Worm (Caenorhabditis elegans): Measurements from ENCODE around the gene acs-11.

The acs-11 gene

ce11 chrII:4769096-4769495 lies 27.2 kb downstream of the acs-11 start:
- no peak for TF ChIP-seq ceh-43 (GFP tag; optimal IDR thresholded peaks at IDR 0.05)
- no peak for TF ChIP-seq nhr-2 (tag; optimal IDR thresholded peaks at IDR 0.05)
- TF ChIP-seq ham-2 (GFP tag; optimal IDR thresholded peaks at IDR 0.05): no peak
- no peak for TF ChIP-seq sem-2 (GFP tag; optimal IDR thresholded peaks at IDR 0.05)
- no peak for TF ChIP-seq mep-1 (tag; optimal IDR thresholded peaks at IDR 0.05)
- no peak for TF ChIP-seq ces-1 (GFP tag; optimal IDR thresholded peaks at IDR 0.05)
- no peak for TF ChIP-seq blmp-1 (tag; optimal IDR thresholded peaks at IDR 0.05)
- no peak for TF ChIP-seq lsy-2 (tag; optimal IDR thresholded peaks at IDR 0.05)
- TF ChIP-seq mab-5 (tag; optimal IDR thresholded peaks at IDR 0.05): no peak
- no peak for TF ChIP-seq hlh-1 (tag; optimal IDR thresholded peaks at IDR 0.05)

ce11 chrII:4769886-4770285 lies 27.9 kb downstream of the acs-11 start:
- TF ChIP-seq ces-1 (GFP tag; optimal IDR thresholded peaks at IDR 0.05): no peak
- TF ChIP-seq flh-1 (GFP tag; optimal IDR thresholded peaks at IDR 0.05): no peak
- TF ChIP-seq mab-5 (tag; optimal IDR thresholded peaks at IDR 0.05): no peak
- TF ChIP-seq ham-2 (GFP tag; optimal IDR thresholded peaks at IDR 0.05): no peak

ce11 chrII:4771282-4771681 lies 29.3 kb downstream of the acs-11 start, which contains the start of gene F26G1.5:
F26G1.5 (minus strand) TSS chrII:4771382.
- no peak for TF ChIP-seq mep-1 (tag; optimal IDR thresholded peaks at IDR 0.05)
- no peak for TF ChIP-seq nhr-76 (tag; optimal IDR thresholded peaks at IDR 0.05)
- no peak for TF ChIP-seq unc-39 (tag; optimal IDR thresholded peaks at IDR 0.05)
- TF ChIP-seq lin-13 (tag; optimal IDR thresholded peaks at IDR 0.05): no peak
- no peak for TF ChIP-seq sptf-1 (tag; optimal IDR thresholded peaks at IDR 0.05)
- no peak for TF ChIP-seq tbx-8 (GFP tag; optimal IDR thresholded peaks at IDR 0.05)
- TF ChIP-seq lsy-2 (tag; optimal IDR thresholded peaks at IDR 0.05): no peak
- TF ChIP-seq cnd-1 (tag; optimal IDR thresholded peaks at IDR 0.05): no peak
- TF ChIP-seq elt-3 (tag; optimal IDR thresholded peaks at IDR 0.05): no peak

ce11 chrII:4772441-4772840 lies 30.5 kb downstream of the acs-11 start:
- TF ChIP-seq lsy-2 (tag; optimal IDR thresholded peaks at IDR 0.05): no peak
- no peak for TF ChIP-seq ces-1 (GFP tag; optimal IDR thresholded peaks at IDR 0.05)
- TF ChIP-seq nhr-28 (tag; optimal IDR thresholded peaks at IDR 0.05): no peak

- TF ChIP-seq hlh-1 (tag; optimal IDR thresholded peaks at IDR 0.05): no peak
- TF ChIP-seq unc-62 (GFP tag; optimal IDR thresholded peaks at IDR 0.05): no peak
- TF ChIP-seq ceh-83 (GFP tag; optimal IDR thresholded peaks at IDR 0.05): no peak
- TF ChIP-seq unc-120 (tag; optimal IDR thresholded peaks at IDR 0.05; ENCODE audit: poor library complexity, severe bottlenecking): no peak
- no peak for TF ChIP-seq nhr-28 (tag; optimal IDR thresholded peaks at IDR 0.05)
Measured at ce11 chrII:4773891-4774432, 32.0 kb downstream of the acs-11 start, which contains the start of the genes F26G1.9 and F26G1.10. F26G1.9 (minus strand) TSS chrII:4773991. F26G1.10 (plus strand) TSS chrII:4774382.

ce11 chrII:4775802-4776201 lies 33.9 kb downstream of the acs-11 start:
- TF ChIP-seq nhr-76 (tag; optimal IDR thresholded peaks at IDR 0.05): no peak
- no peak for TF ChIP-seq lsy-2 (tag; optimal IDR thresholded peaks at IDR 0.05)
- no peak for TF ChIP-seq sptf-1 (tag; optimal IDR thresholded peaks at IDR 0.05)
- TF ChIP-seq pha-4 (tag; optimal IDR thresholded peaks at IDR 0.05): no peak
- no peak for TF ChIP-seq ham-2 (GFP tag; optimal IDR thresholded peaks at IDR 0.05)
- no peak for TF ChIP-seq ceh-43 (GFP tag; optimal IDR thresholded peaks at IDR 0.05)
- TF ChIP-seq mab-5 (tag; optimal IDR thresholded peaks at IDR 0.05): no peak

- no peak for TF ChIP-seq ceh-43 (GFP tag; optimal IDR thresholded peaks at IDR 0.05)
- TF ChIP-seq lin-32 (GFP tag; optimal IDR thresholded peaks at IDR 0.05): no peak
- no peak for TF ChIP-seq mls-2 (tag; optimal IDR thresholded peaks at IDR 0.05)
- no peak for TF ChIP-seq pha-4 (tag; optimal IDR thresholded peaks at IDR 0.05)
- TF ChIP-seq blmp-1 (tag; optimal IDR thresholded peaks at IDR 0.05): no peak
- no peak for TF ChIP-seq unc-120 (tag; optimal IDR thresholded peaks at IDR 0.05; ENCODE audit: poor library complexity, severe bottlenecking)
- TF ChIP-seq mab-5 (tag; optimal IDR thresholded peaks at IDR 0.05): no peak
- no peak for TF ChIP-seq nhr-2 (tag; optimal IDR thresholded peaks at IDR 0.05)
- TF ChIP-seq ceh-83 (GFP tag; optimal IDR thresholded peaks at IDR 0.05): no peak
- TF ChIP-seq mep-1 (tag; optimal IDR thresholded peaks at IDR 0.05): no peak
- TF ChIP-seq sem-2 (GFP tag; optimal IDR thresholded peaks at IDR 0.05): no peak
- no peak for TF ChIP-seq drap-1 (GFP tag; optimal IDR thresholded peaks at IDR 0.05)
- no peak for TF ChIP-seq tbx-8 (GFP tag; optimal IDR thresholded peaks at IDR 0.05)
- TF ChIP-seq ceh-39 (tag; optimal IDR thresholded peaks at IDR 0.05): no peak
- TF ChIP-seq sptf-1 (tag; optimal IDR thresholded peaks at IDR 0.05): no peak
- TF ChIP-seq ham-2 (GFP tag; optimal IDR thresholded peaks at IDR 0.05): no peak
Measured at ce11 chrII:4776933-4777332, 35.0 kb downstream of the acs-11 start, which contains the start of gene F26G1.11. F26G1.11 (plus strand) TSS chrII:4777137.

Data from whole organism, mixed stage, embryonic.